Worm (Caenorhabditis elegans) whole organism, L1 larva: Measurements from ENCODE around the gene ugt-7.

ENCODE experiments used
- C34B4.2 ChIP-seq: sonication (generic microtip); optimal IDR thresholded peaks from 2 replicates; lab custom pipeline; 2017; ENCODE audit warnings: mild to moderate bottlenecking, missing genetic modification characterization, missing compliant biosample characterization
- F16B12.6 ChIP-seq: fragments of 150-350 bp; optimal IDR thresholded peaks from 2 replicates; lab custom pipeline; 2014; ENCODE audit warnings: missing biosample characterization, missing genetic modification characterization
- alr-1 ChIP-seq: fragments of 200-800 bp; sonication (Bioruptor generic); optimal IDR thresholded peaks from 2 replicates; lab custom pipeline; 2018; ENCODE audit warnings: borderline replicate concordance, mild to moderate bottlenecking, missing genetic modification characterization, missing compliant biosample characterization
- aly-2 ChIP-seq: fragments of 150-350 bp; optimal IDR thresholded peaks from 2 replicates; lab custom pipeline; 2014; ENCODE audit warnings: missing biosample characterization, missing genetic modification characterization
- ama-1 ChIP-seq: fragments of 150-350 bp; optimal IDR thresholded peaks from 2 replicates; lab custom pipeline; 2014
- blmp-1 ChIP-seq: fragments of 150-350 bp; optimal IDR thresholded peaks from 2 replicates; lab custom pipeline; 2014; ENCODE audit warnings: missing biosample characterization, missing genetic modification characterization
- efl-3 ChIP-seq: fragments of 200-800 bp; sonication (Bioruptor generic); optimal IDR thresholded peaks from 2 replicates; lab custom pipeline; 2018; ENCODE audit warnings: mild to moderate bottlenecking, missing genetic modification characterization, missing compliant biosample characterization
- egl-27 ChIP-seq, 2 experiments: fragments of 150-350 bp in 1 of 2; sonication (generic microtip); optimal IDR thresholded peaks; 3 replicates each; lab custom pipeline; 2017 to 2018; ENCODE audit warnings: missing biosample characterization in 2 of 2, missing genetic modification characterization in 2 of 2, missing genetic modification reagents in 2 of 2
- elt-2 ChIP-seq: sonication (generic microtip); optimal IDR thresholded peaks from 2 replicates; lab custom pipeline; 2016; ENCODE audit warnings: missing genetic modification characterization, mild to moderate bottlenecking, inconsistent platforms, missing compliant biosample characterization, missing genetic modification reagents
- elt-3 ChIP-seq, 6 experiments: fragments of 150-350 bp in 1 of 6; sonication (generic microtip); optimal IDR thresholded peaks; 2 replicates each; lab custom pipeline; 2017 to 2018; ENCODE audit warnings: missing biosample characterization in 6 of 6, missing genetic modification characterization in 6 of 6, inconsistent platforms in 1 of 6
- fkh-10 ChIP-seq: sonication (generic microtip); optimal IDR thresholded peaks from 2 replicates; lab custom pipeline; 2017; ENCODE audit warnings: missing biosample characterization, missing genetic modification reagents, missing genetic modification characterization
- fkh-8 ChIP-seq: sonication (generic microtip); optimal IDR thresholded peaks from 2 replicates; lab custom pipeline; 2016; ENCODE audit warnings: mild to moderate bottlenecking, missing genetic modification characterization, missing compliant biosample characterization
- fos-1 ChIP-seq: fragments of 150-350 bp; optimal IDR thresholded peaks from 2 replicates; lab custom pipeline; 2014; ENCODE audit warnings: missing biosample characterization, missing genetic modification characterization
- grh-1 ChIP-seq: fragments of 200-800 bp; sonication (Bioruptor generic); IDR thresholded peaks from 2 replicates; pipeline ENCODE4 v1.3.6; 2022; ENCODE audit warnings: missing genetic modification reagents, missing genetic modification characterization, missing compliant biosample characterization
- irx-1 ChIP-seq: sonication (generic microtip); optimal IDR thresholded peaks from 2 replicates; lab custom pipeline; 2016; ENCODE audit warnings: missing genetic modification characterization, missing compliant biosample characterization
- isw-1 ChIP-seq: fragments of 200-800 bp; sonication (Bioruptor generic); IDR thresholded peaks from 2 replicates; pipeline ENCODE4 v1.3.6; 2022; ENCODE audit warnings: missing genetic modification characterization, missing compliant biosample characterization
- lin-13 ChIP-seq: fragments of 150-350 bp; optimal IDR thresholded peaks from 2 replicates; lab custom pipeline; 2014; ENCODE audit warnings: missing biosample characterization, missing genetic modification reagents, missing genetic modification characterization
- lin-14 ChIP-seq: fragments of 200-800 bp; sonication (Bioruptor generic); optimal IDR thresholded peaks from 2 replicates; lab custom pipeline; 2018; ENCODE audit warnings: mild to moderate bottlenecking, missing genetic modification characterization, moderate library complexity, missing compliant biosample characterization
- lin-35 ChIP-seq, 2 experiments: fragments of 150-350 bp; optimal IDR thresholded peaks; 2 replicates each; lab custom pipeline; 2014; ENCODE audit warnings: missing biosample characterization in 2 of 2, missing genetic modification characterization in 2 of 2, missing genetic modification reagents in 2 of 2
- lin-39 ChIP-seq: fragments of 150-350 bp; optimal IDR thresholded peaks from 2 replicates; lab custom pipeline; 2014; ENCODE audit warnings: missing biosample characterization, missing genetic modification reagents, missing genetic modification characterization
- mab-9 ChIP-seq: fragments of 200-800 bp; sonication (Bioruptor generic); IDR thresholded peaks from 2 replicates; pipeline ENCODE4 v1.3.6; 2022; ENCODE audit warnings: missing genetic modification reagents, missing genetic modification characterization, missing compliant biosample characterization
- mdl-1 ChIP-seq, 2 experiments: fragments of 150-350 bp; optimal IDR thresholded peaks; 2 replicates each; lab custom pipeline; 2014 to 2017; ENCODE audit warnings: missing biosample characterization in 2 of 2, missing genetic modification characterization in 2 of 2, inconsistent platforms in 1 of 2
- mep-1 ChIP-seq: fragments of 150-350 bp; optimal IDR thresholded peaks from 2 replicates; lab custom pipeline; 2014; ENCODE audit warnings: missing biosample characterization, missing genetic modification characterization
- nhr-20 ChIP-seq: sonication (generic microtip); optimal IDR thresholded peaks from 2 replicates; lab custom pipeline; 2016; ENCODE audit warnings: mild to moderate bottlenecking, missing genetic modification characterization, missing compliant biosample characterization
- nhr-237 ChIP-seq: fragments of 150-350 bp; optimal IDR thresholded peaks from 2 replicates; lab custom pipeline; 2014; ENCODE audit warnings: missing biosample characterization, missing genetic modification characterization
- nhr-71 ChIP-seq: sonication (generic microtip); optimal IDR thresholded peaks from 2 replicates; lab custom pipeline; 2016; ENCODE audit warnings: mild to moderate bottlenecking, missing genetic modification characterization, moderate library complexity, missing compliant biosample characterization
- nhr-84 ChIP-seq: sonication (generic microtip); optimal IDR thresholded peaks from 2 replicates; lab custom pipeline; 2017; ENCODE audit warnings: missing biosample characterization, missing genetic modification characterization
- nhr-85 ChIP-seq: sonication (generic microtip); peaks from one replicate; lab custom pipeline; 2016; ENCODE audit warnings: missing genetic modification characterization, inconsistent platforms, missing compliant biosample characterization
- pag-3 ChIP-seq: sonication (generic microtip); optimal IDR thresholded peaks from 2 replicates; lab custom pipeline; 2017; ENCODE audit warnings: missing genetic modification characterization, mild to moderate bottlenecking, missing compliant biosample characterization, antibody characterized with exemption, borderline replicate concordance; ENCODE audit not compliant: insufficient read depth
- pqm-1 ChIP-seq: sonication (generic microtip); optimal IDR thresholded peaks from 3 replicates; lab custom pipeline; 2017; ENCODE audit warnings: missing biosample characterization, missing genetic modification characterization
- rnt-1 ChIP-seq: sonication (generic microtip); optimal IDR thresholded peaks from 2 replicates; lab custom pipeline; 2016; ENCODE audit warnings: mild to moderate bottlenecking, missing genetic modification characterization, moderate library complexity, missing compliant biosample characterization
- skn-1 ChIP-seq: fragments of 150-350 bp; optimal IDR thresholded peaks from 2 replicates; lab custom pipeline; 2014; ENCODE audit warnings: missing biosample characterization, missing genetic modification characterization
- snpc-4 ChIP-seq: fragments of 150-350 bp; optimal IDR thresholded peaks from 2 replicates; lab custom pipeline; 2014; ENCODE audit warnings: missing biosample characterization, missing genetic modification characterization
- sptf-1 ChIP-seq: fragments of 150-350 bp; optimal IDR thresholded peaks from 2 replicates; lab custom pipeline; 2014; ENCODE audit warnings: missing biosample characterization, missing genetic modification characterization
- sup-37 ChIP-seq: fragments of 200-800 bp; sonication (Bioruptor generic); optimal IDR thresholded peaks from 2 replicates; lab custom pipeline; 2018; ENCODE audit warnings: mild to moderate bottlenecking, missing genetic modification characterization, missing compliant biosample characterization
- swsn-7 ChIP-seq: sonication (generic microtip); optimal IDR thresholded peaks from 2 replicates; lab custom pipeline; 2016; ENCODE audit warnings: missing genetic modification characterization, missing compliant biosample characterization
- tbx-2 ChIP-seq: sonication (generic microtip); optimal IDR thresholded peaks from 2 replicates; lab custom pipeline; 2016; ENCODE audit warnings: missing genetic modification characterization, missing compliant biosample characterization
- tlp-1 ChIP-seq: fragments of 150-350 bp; optimal IDR thresholded peaks from 2 replicates; lab custom pipeline; 2014; ENCODE audit warnings: missing biosample characterization, missing genetic modification characterization
- unc-130 ChIP-seq: fragments of 150-350 bp; optimal IDR thresholded peaks from 2 replicates; lab custom pipeline; 2017; ENCODE audit warnings: missing biosample characterization, missing genetic modification characterization, inconsistent platforms
- unc-30 ChIP-seq: sonication (generic microtip); optimal IDR thresholded peaks from 2 replicates; lab custom pipeline; 2017; ENCODE audit warnings: missing biosample characterization, missing genetic modification characterization
- unc-86 ChIP-seq: sonication (generic microtip); optimal IDR thresholded peaks from 2 replicates; lab custom pipeline; 2016; ENCODE audit warnings: missing genetic modification characterization, missing compliant biosample characterization
- unc-98 ChIP-seq: fragments of 200-800 bp; sonication (Bioruptor generic); IDR thresholded peaks from 2 replicates; pipeline ENCODE4 v1.3.6; 2022; ENCODE audit warnings: missing genetic modification characterization, missing compliant biosample characterization
- vab-15 ChIP-seq: sonication (generic microtip); optimal IDR thresholded peaks from 2 replicates; lab custom pipeline; 2017; ENCODE audit warnings: missing genotype, mild to moderate bottlenecking, missing genetic modification characterization, missing compliant biosample characterization
- xbp-1 ChIP-seq: sonication (generic microtip); optimal IDR thresholded peaks from 2 replicates; lab custom pipeline; 2016; ENCODE audit warnings: missing genetic modification characterization, missing compliant biosample characterization
- zag-1 ChIP-seq: fragments of 150-350 bp; optimal IDR thresholded peaks from 2 replicates; lab custom pipeline; 2014; ENCODE audit warnings: missing biosample characterization, missing genetic modification characterization
- ztf-11 ChIP-seq, 2 experiments: sonication (generic microtip); optimal IDR thresholded peaks; 2 replicates each; lab custom pipeline; 2016 to 2017; ENCODE audit warnings: missing genetic modification characterization in 2 of 2, missing biosample characterization in 1 of 2, missing compliant biosample characterization in 1 of 2
- ztf-4 ChIP-seq: fragments of 150-350 bp; optimal IDR thresholded peaks from 2 replicates; lab custom pipeline; 2014; ENCODE audit warnings: missing biosample characterization, missing genetic modification characterization

Gene ugt-7

ce11 chrV:5026438-5026837 is 26.1 kb upstream of the ugt-7 start:
- TF ChIP-seq mdl-1 (tag; optimal IDR thresholded peaks at IDR 0.05; lab: Kevin White, UChicago) = no peak
- TF ChIP-seq lin-35 (GFP tag; optimal IDR thresholded peaks at IDR 0.05; lab: Kevin White, UChicago) = no peak
- TF ChIP-seq alr-1 = no peak
- no peak for TF ChIP-seq unc-98
- no peak for TF ChIP-seq nhr-237
- no peak for TF ChIP-seq pag-3 (tag; lab: Kevin White, UChicago)
- TF ChIP-seq sup-37 (GFP tag; lab: Kevin White, UChicago) = no peak
- no peak for TF ChIP-seq nhr-85 (tag; lab: Kevin White, UChicago)
- TF ChIP-seq elt-2 (tag; lab: Kevin White, UChicago) = peak; percentile 72
- TF ChIP-seq pqm-1 (tag; lab: Kevin White, UChicago) = no peak
- TF ChIP-seq efl-3 (GFP tag; lab: Kevin White, UChicago) = no peak
- no peak for TF ChIP-seq lin-39 (tag; lab: Kevin White, UChicago)
- TF ChIP-seq blmp-1 (tag; lab: Kevin White, UChicago) = peak; percentile 47
- no peak for TF ChIP-seq egl-27 (tag; optimal IDR thresholded peaks at IDR 0.05; lab: Kevin White, UChicago)
- TF ChIP-seq lin-14 = peak; percentile 11
- TF ChIP-seq, all 84 proteins: peak for 3

- TF ChIP-seq isw-1 (GFP tag; lab: Robert Waterston, UW) = no peak
- no peak for TF ChIP-seq irx-1 (tag; lab: Kevin White, UChicago)
- no peak for TF ChIP-seq pag-3 (tag; lab: Kevin White, UChicago)
- no peak for TF ChIP-seq C34B4.2
- TF ChIP-seq mep-1 (tag; lab: Kevin White, UChicago) = no peak
- TF ChIP-seq nhr-20 (tag; lab: Kevin White, UChicago) = no peak
- no peak for TF ChIP-seq fkh-10 (GFP tag; lab: Kevin White, UChicago)
- no peak for TF ChIP-seq unc-86 (tag; lab: Kevin White, UChicago)
- no peak for TF ChIP-seq tbx-2 (tag; lab: Kevin White, UChicago)
- TF ChIP-seq fos-1 (tag; lab: Kevin White, UChicago) = no peak
- TF ChIP-seq nhr-237 = no peak
Observed at ce11 chrV:5023355-5023754, 23.0 kb upstream of the ugt-7 start.

DNA sequence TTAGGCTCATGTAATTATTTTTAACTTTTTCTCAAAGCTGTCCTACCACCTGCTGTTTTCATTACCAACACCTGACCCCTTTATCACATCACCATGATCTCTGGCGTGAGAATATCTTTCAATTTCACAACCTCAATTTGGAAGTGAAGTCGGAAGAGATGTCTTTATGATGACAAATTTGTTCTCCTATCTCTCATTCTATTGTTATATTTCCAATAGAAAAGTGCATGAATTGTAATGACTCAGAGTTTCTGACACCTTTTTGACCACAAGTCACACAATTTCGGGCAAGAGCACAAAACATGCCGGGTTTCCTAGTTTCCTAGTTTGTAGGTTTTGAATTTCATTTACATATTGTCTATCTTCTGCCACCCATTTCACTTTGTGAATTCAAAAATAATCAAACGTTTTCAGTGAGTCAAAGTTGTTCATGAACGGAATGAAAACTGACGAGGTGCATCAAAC is 18.5 kb upstream of the ugt-7 start, which contains the start of gene srr-4:
Gene srr-4 (plus strand): TSS at position 415 of the 465 bp plus-strand sequence.
- TF ChIP-seq zag-1 (tag; lab: Kevin White, UChicago) (no peak), rnt-1 (tag; lab: Kevin White, UChicago) (no peak), swsn-7 (tag; lab: Kevin White, UChicago) (no peak), fkh-8 (peak; percentile 13), nhr-20 (tag; lab: Kevin White, UChicago) (no peak), sptf-1 (tag; lab: Kevin White, UChicago) (no peak), nhr-237 (no peak), nhr-71 (tag; lab: Kevin White, UChicago) (peak; percentile 20), lin-13 (no peak), skn-1 (peak; percentile 79), unc-130 (no peak), xbp-1 (tag; lab: Kevin White, UChicago) (no peak), vab-15 (tag; lab: Kevin White, UChicago) (no peak), isw-1 (GFP tag; lab: Robert Waterston, UW) (no peak), ztf-4 (no peak), tlp-1 (tag; lab: Kevin White, UChicago) (no peak)

DNA sequence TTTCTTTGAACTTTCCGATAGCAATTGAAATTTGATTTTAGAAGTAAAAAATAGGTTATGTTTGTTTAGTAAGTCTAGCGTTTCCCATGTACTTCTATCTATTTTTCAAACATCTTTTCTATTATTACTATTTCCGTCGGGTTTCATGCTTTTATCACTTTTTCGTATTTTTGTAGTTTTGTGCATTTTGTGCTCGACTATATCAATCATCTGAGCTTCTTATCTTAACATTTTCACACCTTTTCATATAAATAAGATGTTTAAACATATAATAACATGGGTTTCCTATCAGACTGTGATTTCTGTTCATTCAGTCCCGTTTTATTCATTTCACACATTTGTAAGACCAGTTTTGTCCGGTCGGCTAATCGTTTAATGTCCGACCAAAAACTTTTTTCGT is 17.7 kb upstream of the ugt-7 start:
- TF ChIP-seq fkh-8 (no peak), aly-2 (no peak), elt-2 (tag; lab: Kevin White, UChicago) (peak; percentile 92), ztf-11 (tag; optimal IDR thresholded peaks at IDR 0.05; lab: Kevin White, UChicago) (no peak), egl-27 (tag; optimal IDR thresholded peaks at IDR 0.05; lab: Kevin White, UChicago) (no peak), vab-15 (tag; lab: Kevin White, UChicago) (no peak), nhr-71 (tag; lab: Kevin White, UChicago) (peak; percentile 3), elt-3 (tag; optimal IDR thresholded peaks at IDR 0.05; lab: Kevin White, UChicago) (no peak), pag-3 (tag; lab: Kevin White, UChicago) (no peak), ama-1 (lab: Kevin White, UChicago) (no peak), xbp-1 (tag; lab: Kevin White, UChicago) (no peak), mab-9 (GFP tag; lab: Robert Waterston, UW) (no peak), unc-30 (tag; lab: Kevin White, UChicago) (no peak), grh-1 (no peak), nhr-84 (tag; lab: Kevin White, UChicago) (no peak), irx-1 (tag; lab: Kevin White, UChicago) (no peak), snpc-4 (tag; lab: Kevin White, UChicago) (no peak), lin-39 (tag; lab: Kevin White, UChicago) (no peak), F16B12.6 (tag; lab: Kevin White, UChicago) (no peak), mep-1 (tag; lab: Kevin White, UChicago) (no peak), lin-35 (GFP tag; optimal IDR thresholded peaks at IDR 0.05; lab: Kevin White, UChicago) (peak in 1 of 2 experiments; percentile 13)
